Worm (Caenorhabditis elegans) whole organism, L2 larva: ENCODE data around the gene T10G3.8.
A peak's percentile ranks its signal among the peaks of the same experiment; 100 is the strongest.

ENCODE experiments used
- F13H6.1 ChIP-seq: sonication (generic microtip); optimal IDR thresholded peaks from 2 replicates; lab custom pipeline; 2016; ENCODE audit warnings: missing genetic modification characterization, missing compliant biosample characterization
- R02D3.7 ChIP-seq: fragments of 150-350 bp; optimal IDR thresholded peaks from 2 replicates; lab custom pipeline; 2014; ENCODE audit warnings: missing biosample characterization, missing genetic modification characterization
- Y55F3AM.14 ChIP-seq: fragments of 200-800 bp; sonication (Bioruptor generic); optimal IDR thresholded peaks from 2 replicates; lab custom pipeline; 2018; ENCODE audit warnings: mild to moderate bottlenecking, missing genetic modification characterization, missing compliant biosample characterization
- ZK546.5 ChIP-seq: sonication (generic microtip); optimal IDR thresholded peaks from 2 replicates; lab custom pipeline; 2017; ENCODE audit warnings: missing biosample characterization, missing genetic modification characterization
- alr-1 ChIP-seq: fragments of 150-350 bp; optimal IDR thresholded peaks from 2 replicates; lab custom pipeline; 2014; ENCODE audit warnings: missing biosample characterization, missing genetic modification characterization
- aly-2 ChIP-seq: fragments of 150-350 bp; optimal IDR thresholded peaks from 2 replicates; lab custom pipeline; 2014; ENCODE audit warnings: missing biosample characterization, missing genetic modification characterization
- blmp-1 ChIP-seq: sonication (generic microtip); optimal IDR thresholded peaks from 2 replicates; lab custom pipeline; 2017; ENCODE audit warnings: missing genetic modification characterization, mild to moderate bottlenecking, missing compliant biosample characterization, antibody characterized with exemption, moderate library complexity; ENCODE audit not compliant: insufficient read depth
- ceh-16 ChIP-seq: fragments of 150-350 bp; optimal IDR thresholded peaks from 2 replicates; lab custom pipeline; 2014; ENCODE audit warnings: missing biosample characterization, missing genetic modification characterization
- ceh-82 ChIP-seq: fragments of 150-350 bp; optimal IDR thresholded peaks from 2 replicates; lab custom pipeline; 2014; ENCODE audit warnings: missing biosample characterization, missing genetic modification characterization
- crh-2 ChIP-seq: sonication (generic microtip); optimal IDR thresholded peaks from 2 replicates; lab custom pipeline; 2017; ENCODE audit warnings: missing biosample characterization, missing genetic modification characterization
- dmd-4 ChIP-seq: sonication (generic microtip); optimal IDR thresholded peaks from 2 replicates; lab custom pipeline; 2017; ENCODE audit warnings: missing biosample characterization, missing genetic modification characterization
- egl-27 ChIP-seq: sonication (generic microtip); optimal IDR thresholded peaks from 3 replicates; lab custom pipeline; 2017; ENCODE audit warnings: missing biosample characterization, missing genetic modification reagents, missing genetic modification characterization
- elt-1 ChIP-seq: fragments of 150-350 bp; optimal IDR thresholded peaks from 2 replicates; lab custom pipeline; 2014; ENCODE audit warnings: missing biosample characterization, missing genetic modification characterization
- elt-3 ChIP-seq: sonication (generic microtip); optimal IDR thresholded peaks from 2 replicates; lab custom pipeline; 2017; ENCODE audit warnings: missing biosample characterization, missing genetic modification characterization
- fos-1 ChIP-seq: fragments of 150-350 bp; optimal IDR thresholded peaks from 2 replicates; lab custom pipeline; 2014; ENCODE audit warnings: missing biosample characterization, missing genetic modification characterization
- gmeb-1 ChIP-seq: fragments of 150-350 bp; optimal IDR thresholded peaks from 2 replicates; lab custom pipeline; 2014; ENCODE audit warnings: missing biosample characterization, missing genetic modification characterization
- lin-13 ChIP-seq: fragments of 150-350 bp; optimal IDR thresholded peaks from 2 replicates; lab custom pipeline; 2014; ENCODE audit warnings: missing biosample characterization, missing genetic modification reagents, missing genetic modification characterization
- lin-39 ChIP-seq: fragments of 150-350 bp; optimal IDR thresholded peaks from 2 replicates; lab custom pipeline; 2014; ENCODE audit warnings: missing biosample characterization, missing genetic modification reagents, missing genetic modification characterization
- lsy-2 ChIP-seq, 2 experiments: fragments of 150-350 bp in 1 of 2; sonication (generic microtip) in 1 of 2; optimal IDR thresholded peaks; 2 replicates each; lab custom pipeline; 2014 to 2017; ENCODE audit warnings: missing biosample characterization in 2 of 2, missing genetic modification characterization in 2 of 2
- mab-5 ChIP-seq: fragments of 150-350 bp; optimal IDR thresholded peaks from 2 replicates; lab custom pipeline; 2014; ENCODE audit warnings: missing biosample characterization, missing genetic modification characterization
- mbf-1 ChIP-seq: sonication (generic microtip); optimal IDR thresholded peaks from 2 replicates; lab custom pipeline; 2017; ENCODE audit warnings: missing biosample characterization, missing genetic modification characterization
- nhr-10 ChIP-seq: sonication (generic microtip); optimal IDR thresholded peaks from 2 replicates; lab custom pipeline; 2017; ENCODE audit warnings: missing biosample characterization, missing genetic modification characterization
- nhr-11 ChIP-seq: fragments of 150-350 bp; optimal IDR thresholded peaks from 2 replicates; lab custom pipeline; 2014; ENCODE audit warnings: missing biosample characterization, missing genetic modification characterization
- nhr-21 ChIP-seq: fragments of 150-350 bp; optimal IDR thresholded peaks from 2 replicates; lab custom pipeline; 2014; ENCODE audit warnings: missing biosample characterization, missing genetic modification characterization
- nhr-23 ChIP-seq: fragments of 150-350 bp; optimal IDR thresholded peaks from 2 replicates; lab custom pipeline; 2014; ENCODE audit warnings: missing biosample characterization, missing genetic modification reagents, missing genetic modification characterization
- nhr-237 ChIP-seq: fragments of 150-350 bp; optimal IDR thresholded peaks from 2 replicates; lab custom pipeline; 2014; ENCODE audit warnings: missing biosample characterization, missing genetic modification characterization
- nhr-25 ChIP-seq: fragments of 150-350 bp; sonication (generic microtip); optimal IDR thresholded peaks from 3 replicates; lab custom pipeline; 2014; ENCODE audit warnings: missing biosample characterization, missing genetic modification characterization
- nhr-6 ChIP-seq: fragments of 150-350 bp; optimal IDR thresholded peaks from 2 replicates; lab custom pipeline; 2014; ENCODE audit warnings: missing biosample characterization, missing genetic modification characterization
- nhr-77 ChIP-seq: fragments of 150-350 bp; optimal IDR thresholded peaks from 2 replicates; lab custom pipeline; 2014; ENCODE audit warnings: missing biosample characterization, missing genetic modification characterization
- sem-4 ChIP-seq: fragments of 150-350 bp; optimal IDR thresholded peaks from 2 replicates; lab custom pipeline; 2014; ENCODE audit warnings: missing biosample characterization, missing genetic modification reagents, missing genetic modification characterization
- skn-1 ChIP-seq: sonication (generic microtip); optimal IDR thresholded peaks from 2 replicates; lab custom pipeline; 2017; ENCODE audit warnings: missing biosample characterization, missing genetic modification characterization
- sma-3 ChIP-seq: sonication (generic microtip); optimal IDR thresholded peaks from 2 replicates; lab custom pipeline; 2016; ENCODE audit warnings: missing genetic modification reagents, missing genetic modification characterization, missing compliant biosample characterization
- sma-9 ChIP-seq, 2 experiments: fragments of 150-350 bp in 1 of 2; sonication (generic microtip) in 1 of 2; optimal IDR thresholded peaks; 2 replicates each; lab custom pipeline; 2014 to 2016; ENCODE audit warnings: missing genetic modification characterization in 2 of 2, mild to moderate bottlenecking in 1 of 2, missing biosample characterization in 1 of 2, missing compliant biosample characterization in 1 of 2, missing genetic modification reagents in 1 of 2, moderate library complexity in 1 of 2
- snpc-4 ChIP-seq: fragments of 150-350 bp; optimal IDR thresholded peaks from 2 replicates; lab custom pipeline; 2014; ENCODE audit warnings: missing biosample characterization, missing genetic modification characterization
- unc-39 ChIP-seq: fragments of 150-350 bp; optimal IDR thresholded peaks from 2 replicates; lab custom pipeline; 2014; ENCODE audit warnings: missing biosample characterization, missing genetic modification characterization
- unc-55 ChIP-seq: fragments of 150-350 bp; sonication (generic microtip); optimal IDR thresholded peaks from 3 replicates; lab custom pipeline; 2014; ENCODE audit warnings: missing biosample characterization, missing genetic modification reagents, missing genetic modification characterization
- unc-62 ChIP-seq: fragments of 150-350 bp; optimal IDR thresholded peaks from 2 replicates; lab custom pipeline; 2014; ENCODE audit warnings: missing biosample characterization, missing genetic modification reagents, missing genetic modification characterization
- zag-1 ChIP-seq: fragments of 150-350 bp; optimal IDR thresholded peaks from 2 replicates; lab custom pipeline; 2014; ENCODE audit warnings: missing biosample characterization, missing genetic modification characterization
- ztf-1 ChIP-seq: fragments of 200-800 bp; sonication (Bioruptor generic); conservative IDR thresholded peaks from 2 replicates; pipeline ENCODE4 v1.3.6; 2022; ENCODE audit warnings: missing genetic modification characterization, missing compliant biosample characterization
- ztf-11 ChIP-seq: sonication (generic microtip); optimal IDR thresholded peaks from 2 replicates; lab custom pipeline; 2017; ENCODE audit warnings: missing biosample characterization, missing genetic modification characterization
- ztf-4 ChIP-seq: fragments of 150-350 bp; optimal IDR thresholded peaks from 2 replicates; lab custom pipeline; 2014; ENCODE audit warnings: missing biosample characterization, missing genetic modification characterization

The T10G3.8 gene

ce11 chrV:13489830-13490229, 13.6 kb upstream of the T10G3.8 start, which contains the start of gene T10G3.3:
T10G3.3 (minus strand) TSS chrV:13490199.
- TF ChIP-seq sma-3 (GFP tag; lab: Kevin White, UChicago) = no peak
- TF ChIP-seq F13H6.1 (tag; lab: Kevin White, UChicago) = no peak
- no peak for TF ChIP-seq nhr-10 (tag; lab: Kevin White, UChicago)
- peak; percentile 57 for TF ChIP-seq ceh-16 (tag; lab: Kevin White, UChicago)
- TF ChIP-seq unc-39 (tag; lab: Kevin White, UChicago) = no peak
- peak; percentile 13 for TF ChIP-seq egl-27 (tag; lab: Kevin White, UChicago)
- no peak for TF ChIP-seq ceh-82 (tag; lab: Kevin White, UChicago)
- no peak for TF ChIP-seq nhr-77 (tag; lab: Kevin White, UChicago)
- no peak for TF ChIP-seq unc-55 (GFP tag; lab: Kevin White, UChicago)
- no peak for TF ChIP-seq ztf-4 (tag; lab: Kevin White, UChicago)
- no peak for TF ChIP-seq aly-2
- TF ChIP-seq crh-2 (tag; lab: Kevin White, UChicago) = no peak
- peak; percentile 51 for TF ChIP-seq fos-1 (tag; lab: Kevin White, UChicago)
- no peak for TF ChIP-seq mab-5 (tag; lab: Kevin White, UChicago)
- TF ChIP-seq ztf-11 (tag; lab: Kevin White, UChicago) = no peak
- TF ChIP-seq lin-39 (tag; lab: Kevin White, UChicago) = no peak
- TF ChIP-seq alr-1 (tag; lab: Kevin White, UChicago) = no peak
- peak; percentile 61 for TF ChIP-seq nhr-25 (tag; lab: Kevin White, UChicago)
- no peak for TF ChIP-seq sem-4 (tag; lab: Kevin White, UChicago)
- TF ChIP-seq sma-9 (GFP tag; optimal IDR thresholded peaks at IDR 0.05; lab: Kevin White, UChicago) = peak; percentile 55
- no peak for TF ChIP-seq sma-9 (tag; optimal IDR thresholded peaks at IDR 0.05; lab: Kevin White, UChicago)
- no peak for TF ChIP-seq skn-1 (tag; lab: Kevin White, UChicago)
- no peak for TF ChIP-seq elt-3
- no peak for TF ChIP-seq R02D3.7 (tag; lab: Kevin White, UChicago)
- TF ChIP-seq lsy-2 (tag; optimal IDR thresholded peaks at IDR 0.05; lab: Kevin White, UChicago) = no peak
- TF ChIP-seq dmd-4 (tag; lab: Kevin White, UChicago) = no peak
- TF ChIP-seq nhr-6 (tag; lab: Kevin White, UChicago) = no peak
- no peak for TF ChIP-seq lin-13 (GFP tag; lab: Kevin White, UChicago)
- peak; percentile 43 for TF ChIP-seq elt-1 (tag; lab: Kevin White, UChicago)
- no peak for TF ChIP-seq mbf-1 (tag; lab: Kevin White, UChicago)
- TF ChIP-seq Y55F3AM.14 = no peak
- TF ChIP-seq snpc-4 (tag; lab: Kevin White, UChicago) = no peak
- TF ChIP-seq ZK546.5 (tag; lab: Kevin White, UChicago) = no peak
- peak; percentile 70 for TF ChIP-seq blmp-1 (tag; lab: Kevin White, UChicago)
- TF ChIP-seq ztf-1 = no peak
- TF ChIP-seq nhr-237 (tag; lab: Kevin White, UChicago) = no peak
- no peak for TF ChIP-seq gmeb-1
- peak; percentile 4 for TF ChIP-seq nhr-21 (tag; lab: Kevin White, UChicago)
- TF ChIP-seq nhr-23 (tag; lab: Kevin White, UChicago) = no peak
- no peak for TF ChIP-seq unc-62 (GFP tag; lab: Kevin White, UChicago)
- TF ChIP-seq, all 48 proteins: peak for 8

ce11 chrV:13488297-13488803, 12.1 kb upstream of the T10G3.8 start:
- TF ChIP-seq nhr-25 (tag; lab: Kevin White, UChicago) (peak; percentile 44), nhr-23 (tag; lab: Kevin White, UChicago) (no peak), sma-9 (GFP tag; optimal IDR thresholded peaks at IDR 0.05; lab: Kevin White, UChicago) (peak; percentile 46), sma-9 (tag; optimal IDR thresholded peaks at IDR 0.05; lab: Kevin White, UChicago) (no peak), blmp-1 (tag; lab: Kevin White, UChicago) (peak; percentile 20)

ce11 chrV:13485732-13486131, 9.5 kb upstream of the T10G3.8 start:
- TF ChIP-seq sma-9 (GFP tag; optimal IDR thresholded peaks at IDR 0.05; lab: Kevin White, UChicago) (no peak), sma-9 (tag; optimal IDR thresholded peaks at IDR 0.05; lab: Kevin White, UChicago) (no peak), nhr-11 (tag; lab: Kevin White, UChicago) (no peak), nhr-10 (tag; lab: Kevin White, UChicago) (no peak), dmd-4 (tag; lab: Kevin White, UChicago) (no peak), zag-1 (tag; lab: Kevin White, UChicago) (no peak), R02D3.7 (tag; lab: Kevin White, UChicago) (no peak), egl-27 (tag; lab: Kevin White, UChicago) (no peak), crh-2 (tag; lab: Kevin White, UChicago) (no peak)
